Worm (Caenorhabditis elegans) whole organism, mixed stage, embryonic: ENCODE measurements around the gene F40F9.3.

Experiments
- pha-4 ChIP-seq: fragments of 150-350 bp; optimal IDR thresholded peaks from 2 replicates; lab custom pipeline; 2018; ENCODE audit warnings: missing biosample characterization, missing genetic modification reagents, missing genetic modification characterization
- sptf-1 ChIP-seq: sonication (generic microtip); optimal IDR thresholded peaks from 2 replicates; lab custom pipeline; 2017; ENCODE audit warnings: mild to moderate bottlenecking, missing genetic modification characterization, moderate library complexity, missing compliant biosample characterization
- unc-62 ChIP-seq: fragments of 150-350 bp; optimal IDR thresholded peaks from 2 replicates; lab custom pipeline; 2014; ENCODE audit warnings: missing biosample characterization, missing genetic modification reagents, missing genetic modification characterization
- ztf-11 ChIP-seq: fragments of 150-350 bp; optimal IDR thresholded peaks from 2 replicates; lab custom pipeline; 2014; ENCODE audit warnings: missing biosample characterization, missing genetic modification characterization

DNA sequence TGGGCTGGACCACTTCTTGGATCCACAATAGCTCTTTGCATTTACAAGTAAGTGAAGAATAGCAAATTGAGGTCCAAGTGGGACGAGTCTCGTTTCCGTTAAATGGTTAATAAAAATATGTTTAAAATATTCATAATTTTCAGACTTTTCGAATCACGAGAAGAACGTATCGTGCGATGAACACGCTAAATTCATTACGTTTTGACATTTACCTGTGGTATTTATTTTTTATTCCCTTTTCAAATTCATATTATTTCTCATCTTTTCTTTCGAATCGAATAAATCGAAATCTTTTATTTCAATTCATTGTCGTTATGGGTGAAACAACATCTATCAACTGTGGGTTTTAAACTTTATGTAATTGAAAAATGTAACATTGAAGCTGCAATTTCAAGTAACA, 24.4 kb downstream of the F40F9.3 start, which contains the start of gene marc-1:
- TF ChIP-seq sptf-1 (no peak), ztf-11 (tag; lab: Kevin White, UChicago) (no peak), unc-62 (no peak), pha-4 (no peak)
